Worm (Caenorhabditis elegans) whole organism, young adult: ENCODE results near the gene gmap-3.

ENCODE experiments used
- F10E7.11 ChIP-seq: sonication (generic microtip); optimal IDR thresholded peaks from 2 replicates; lab custom pipeline; 2017; ENCODE audit warnings: mild to moderate bottlenecking, missing genetic modification characterization, moderate library complexity, missing compliant biosample characterization
- F49E8.2 ChIP-seq: sonication (generic microtip); optimal IDR thresholded peaks from 3 replicates; lab custom pipeline; 2017; ENCODE audit warnings: missing genetic modification characterization, mild to moderate bottlenecking, missing compliant biosample characterization, antibody characterized with exemption, moderate library complexity; ENCODE audit not compliant: insufficient read depth
- F55B11.4 ChIP-seq: sonication (generic microtip); optimal IDR thresholded peaks from 2 replicates; lab custom pipeline; 2016; ENCODE audit warnings: missing compliant biosample characterization, missing genetic modification characterization, borderline replicate concordance; ENCODE audit not compliant: insufficient read depth
- F57A8.1 ChIP-seq: fragments of 200-800 bp; sonication (Bioruptor generic); optimal IDR thresholded peaks from 2 replicates; lab custom pipeline; 2018; ENCODE audit warnings: mild to moderate bottlenecking, missing genetic modification characterization, moderate library complexity, missing compliant biosample characterization
- K11D2.4 ChIP-seq: fragments of 200-800 bp; sonication (Bioruptor generic); IDR thresholded peaks from 2 replicates; pipeline ENCODE4 v1.3.6; 2022; ENCODE audit warnings: missing genetic modification reagents, missing genetic modification characterization, missing compliant biosample characterization
- Y53F4B.3 ChIP-seq: fragments of 200-800 bp; sonication (Bioruptor generic); IDR thresholded peaks from 2 replicates; pipeline ENCODE4 v1.3.6; 2022; ENCODE audit warnings: missing genetic modification reagents, missing genetic modification characterization, missing compliant biosample characterization
- Y53G8AR.9 ChIP-seq: fragments of 200-800 bp; sonication (Bioruptor generic); conservative IDR thresholded peaks from 2 replicates; pipeline ENCODE4 v1.3.6; 2022; ENCODE audit warnings: missing genetic modification reagents, missing genetic modification characterization, missing compliant biosample characterization
- Y95B8A.8 ChIP-seq: fragments of 200-800 bp; sonication (Bioruptor generic); IDR thresholded peaks from 2 replicates; pipeline ENCODE4 v1.3.6; 2022; ENCODE audit warnings: missing genetic modification reagents, missing genetic modification characterization, missing compliant biosample characterization
- ZK185.1 ChIP-seq: sonication (generic microtip); optimal IDR thresholded peaks from 2 replicates; lab custom pipeline; 2016; ENCODE audit warnings: mild to moderate bottlenecking, missing genetic modification characterization, missing compliant biosample characterization; ENCODE audit not compliant: poor library complexity, severe bottlenecking
- ama-1 ChIP-seq, 3 experiments: fragments of 150-350 bp in 1 of 3; sonication (generic microtip) in 2 of 3; optimal IDR thresholded peaks; 2 replicates each; lab custom pipeline; 2014 to 2018; ENCODE audit warnings: missing biosample characterization in 2 of 3, missing genetic modification characterization in 2 of 3, missing genetic modification reagents in 2 of 3
- attf-3 ChIP-seq: fragments of 200-800 bp; sonication (Bioruptor generic); conservative IDR thresholded peaks from 2 replicates; pipeline ENCODE4 v1.3.6; 2022; ENCODE audit warnings: missing genetic modification reagents, missing genetic modification characterization, missing compliant biosample characterization
- attf-5 ChIP-seq: fragments of 200-800 bp; sonication (Bioruptor generic); optimal IDR thresholded peaks from 2 replicates; lab custom pipeline; 2018; ENCODE audit warnings: mild to moderate bottlenecking, missing genetic modification characterization, missing compliant biosample characterization
- attf-6 ChIP-seq: fragments of 200-800 bp; sonication (Bioruptor generic); IDR thresholded peaks from 2 replicates; pipeline ENCODE4 v1.3.6; 2022; ENCODE audit warnings: missing genetic modification reagents, missing genetic modification characterization, missing compliant biosample characterization
- bed-1 ChIP-seq: fragments of 200-800 bp; sonication (Bioruptor generic); IDR thresholded peaks from 2 replicates; pipeline ENCODE4 v1.3.6; 2022; ENCODE audit warnings: missing genetic modification reagents, missing genetic modification characterization, missing compliant biosample characterization
- bed-2 ChIP-seq: fragments of 200-800 bp; sonication (Bioruptor generic); IDR thresholded peaks from 2 replicates; pipeline ENCODE4 v1.3.6; 2022; ENCODE audit warnings: missing genetic modification reagents, missing genetic modification characterization, missing compliant biosample characterization
- ceh-100 ChIP-seq: fragments of 200-800 bp; sonication (Bioruptor generic); IDR thresholded peaks from 2 replicates; pipeline ENCODE4 v1.3.6; 2022; ENCODE audit warnings: missing genetic modification reagents, missing genetic modification characterization, missing compliant biosample characterization
- ceh-27 ChIP-seq: fragments of 200-800 bp; sonication (Bioruptor generic); optimal IDR thresholded peaks from 2 replicates; lab custom pipeline; 2018; ENCODE audit warnings: mild to moderate bottlenecking, missing genetic modification characterization, moderate library complexity, missing compliant biosample characterization
- ceh-40 ChIP-seq: fragments of 200-800 bp; sonication (Bioruptor generic); IDR thresholded peaks from 2 replicates; pipeline ENCODE4 v1.3.6; 2022; ENCODE audit warnings: missing genetic modification characterization, missing compliant biosample characterization
- die-1 ChIP-seq: sonication (generic microtip); optimal IDR thresholded peaks from 2 replicates; lab custom pipeline; 2016; ENCODE audit warnings: missing genotype, mild to moderate bottlenecking, missing genetic modification characterization, missing compliant biosample characterization
- fkh-3 ChIP-seq: sonication (generic microtip); optimal IDR thresholded peaks from 2 replicates; lab custom pipeline; 2016; ENCODE audit warnings: mild to moderate bottlenecking, missing genetic modification characterization, missing compliant biosample characterization
- him-1 ChIP-seq: sonication (generic microtip); optimal IDR thresholded peaks from 2 replicates; lab custom pipeline; 2016; ENCODE audit warnings: missing genotype, missing genetic modification reagents, missing genetic modification characterization, missing compliant biosample characterization
- hlh-26 ChIP-seq: fragments of 200-800 bp; sonication (Bioruptor generic); conservative IDR thresholded peaks from 2 replicates; pipeline ENCODE4 v1.3.6; 2022; ENCODE audit warnings: missing genetic modification reagents, missing genetic modification characterization, missing compliant biosample characterization
- hmg-1.2 ChIP-seq: fragments of 200-800 bp; sonication (Bioruptor generic); IDR thresholded peaks from 2 replicates; pipeline ENCODE4 v1.3.6; 2022; ENCODE audit warnings: missing genetic modification reagents, missing genetic modification characterization, missing compliant biosample characterization
- lin-54 ChIP-seq: fragments of 200-800 bp; sonication (Bioruptor generic); optimal IDR thresholded peaks from 2 replicates; lab custom pipeline; 2018; ENCODE audit warnings: mild to moderate bottlenecking, missing genetic modification characterization, missing compliant biosample characterization
- lir-1 ChIP-seq: fragments of 200-800 bp; sonication (Bioruptor generic); conservative IDR thresholded peaks from 2 replicates; pipeline ENCODE4 v1.3.6; 2022; ENCODE audit warnings: missing genetic modification reagents, missing genetic modification characterization, missing compliant biosample characterization
- mcd-1 ChIP-seq: fragments of 200-800 bp; sonication (Bioruptor generic); IDR thresholded peaks from 2 replicates; pipeline ENCODE4 v1.3.6; 2022; ENCODE audit warnings: missing genetic modification reagents, missing genetic modification characterization, missing compliant biosample characterization
- mes-4 ChIP-seq: sonication (generic microtip); optimal IDR thresholded peaks from 2 replicates; lab custom pipeline; 2016; ENCODE audit warnings: missing genotype, missing genetic modification characterization, missing compliant biosample characterization
- mxl-1 ChIP-seq: sonication (generic microtip); optimal IDR thresholded peaks from 2 replicates; lab custom pipeline; 2016; ENCODE audit warnings: missing genetic modification characterization, missing compliant biosample characterization
- nfya-2 ChIP-seq: fragments of 200-800 bp; sonication (Bioruptor generic); IDR thresholded peaks from 2 replicates; pipeline ENCODE4 v1.3.6; 2022; ENCODE audit warnings: missing genetic modification reagents, missing genetic modification characterization, missing compliant biosample characterization
- nhr-120 ChIP-seq: fragments of 200-800 bp; sonication (Bioruptor generic); IDR thresholded peaks from 2 replicates; pipeline ENCODE4 v1.3.6; 2022; ENCODE audit warnings: missing genetic modification characterization, missing compliant biosample characterization
- nhr-179 ChIP-seq: sonication (generic microtip); optimal IDR thresholded peaks from 2 replicates; lab custom pipeline; 2016; ENCODE audit warnings: mild to moderate bottlenecking, missing genetic modification characterization, missing compliant biosample characterization
- somi-1 ChIP-seq: fragments of 200-800 bp; sonication (Bioruptor generic); optimal IDR thresholded peaks from 2 replicates; lab custom pipeline; 2018; ENCODE audit warnings: mild to moderate bottlenecking, missing genetic modification characterization, missing compliant biosample characterization
- sptf-2 ChIP-seq: fragments of 200-800 bp; sonication (Bioruptor generic); optimal IDR thresholded peaks from 2 replicates; lab custom pipeline; 2018; ENCODE audit warnings: mild to moderate bottlenecking, missing genetic modification characterization, missing compliant biosample characterization
- tlf-1 ChIP-seq: fragments of 200-800 bp; sonication (Bioruptor generic); optimal IDR thresholded peaks from 2 replicates; lab custom pipeline; 2018; ENCODE audit warnings: mild to moderate bottlenecking, missing genetic modification characterization, missing compliant biosample characterization
- unc-130 ChIP-seq: sonication (generic microtip); optimal IDR thresholded peaks from 2 replicates; lab custom pipeline; 2016; ENCODE audit warnings: missing genetic modification reagents, missing genetic modification characterization, missing compliant biosample characterization
- xnd-1 ChIP-seq: sonication (generic microtip); optimal IDR thresholded peaks from 2 replicates; lab custom pipeline; 2016; ENCODE audit warnings: missing genotype, missing genetic modification reagents, missing genetic modification characterization, missing compliant biosample characterization
- zim-3 ChIP-seq: sonication (generic microtip); optimal IDR thresholded peaks from 2 replicates; lab custom pipeline; 2017; ENCODE audit warnings: mild to moderate bottlenecking, missing genetic modification characterization, moderate library complexity, missing compliant biosample characterization
- ztf-26 ChIP-seq: sonication (generic microtip); optimal IDR thresholded peaks from 2 replicates; lab custom pipeline; 2017; ENCODE audit warnings: missing genetic modification characterization, missing compliant biosample characterization

Gene gmap-3

ce11 chrX:12928753-12929152, 12.0 kb downstream of the gmap-3 start:
- no peak for TF ChIP-seq bed-1 (GFP tag; lab: Robert Waterston, UW)
- no peak for TF ChIP-seq Y53G8AR.9 (GFP tag; lab: Robert Waterston, UW)
- TF ChIP-seq Y95B8A.8 (GFP tag; lab: Robert Waterston, UW), result no peak
- TF ChIP-seq tlf-1 (GFP tag; lab: Kevin White, UChicago), result no peak
- TF ChIP-seq F55B11.4 (tag; lab: Kevin White, UChicago), result no peak
- TF ChIP-seq sptf-2 (GFP tag; lab: Kevin White, UChicago), result no peak
- TF ChIP-seq nfya-2, result no peak
- no peak for TF ChIP-seq nhr-120 (GFP tag; lab: Robert Waterston, UW)
- no peak for TF ChIP-seq attf-6 (GFP tag; lab: Robert Waterston, UW)
- no peak for TF ChIP-seq ceh-100 (GFP tag; lab: Robert Waterston, UW)
- no peak for TF ChIP-seq lin-54 (GFP tag; lab: Kevin White, UChicago)
- no peak for TF ChIP-seq bed-2 (GFP tag; lab: Robert Waterston, UW)
- TF ChIP-seq ceh-40 (GFP tag; lab: Robert Waterston, UW), result no peak
- no peak for TF ChIP-seq Y53F4B.3 (GFP tag; lab: Robert Waterston, UW)
- no peak for TF ChIP-seq unc-130
- no peak for TF ChIP-seq mxl-1 (tag; lab: Kevin White, UChicago)
- no peak for TF ChIP-seq somi-1
- TF ChIP-seq lir-1 (GFP tag; lab: Robert Waterston, UW), result no peak
- no peak for TF ChIP-seq ztf-26
- TF ChIP-seq, all 124 proteins: peak for 0

- TF ChIP-seq F10E7.11 (tag; lab: Kevin White, UChicago) (no peak), ama-1 (optimal IDR thresholded peaks at IDR 0.05; lab: Kevin White, UChicago) (no peak), ama-1 (GFP tag; optimal IDR thresholded peaks at IDR 0.05; lab: Kevin White, UChicago) (no peak), Y53F4B.3 (GFP tag; lab: Robert Waterston, UW) (no peak), him-1 (tag; lab: Kevin White, UChicago) (no peak), nhr-179 (tag; lab: Kevin White, UChicago) (no peak), ZK185.1 (tag; lab: Kevin White, UChicago) (no peak), F57A8.1 (GFP tag; lab: Kevin White, UChicago) (no peak), K11D2.4 (GFP tag; lab: Robert Waterston, UW) (no peak), mes-4 (tag; lab: Kevin White, UChicago) (no peak), mxl-1 (tag; lab: Kevin White, UChicago) (no peak), Y95B8A.8 (GFP tag; lab: Robert Waterston, UW) (no peak), mcd-1 (GFP tag; lab: Robert Waterston, UW) (no peak), hlh-26 (GFP tag; lab: Robert Waterston, UW) (no peak)
Measured at ce11 chrX:12926998-12927397, 13.8 kb downstream of the gmap-3 start.

DNA sequence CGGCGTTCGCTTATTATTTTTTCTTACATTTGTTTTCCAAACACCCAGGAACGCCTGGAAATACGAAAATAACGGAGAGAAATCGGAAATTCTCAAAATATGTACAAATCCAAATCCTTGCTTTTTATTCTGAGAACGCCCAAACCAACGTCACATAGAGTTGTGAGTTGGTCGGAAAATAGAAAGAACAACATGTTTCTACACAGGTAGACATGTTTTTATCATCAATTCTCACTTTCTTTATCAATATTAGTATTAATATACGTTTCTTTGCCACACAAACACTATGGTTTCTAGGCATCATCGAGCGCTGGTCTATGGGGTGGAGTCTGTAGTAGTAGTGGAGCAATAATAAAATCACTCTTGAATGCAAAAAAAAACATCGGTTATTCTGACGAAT, 22.3 kb downstream of the gmap-3 start:
- TF ChIP-seq fkh-3 (tag; lab: Kevin White, UChicago), result no peak
- no peak for TF ChIP-seq zim-3 (tag; lab: Kevin White, UChicago)
- no peak for TF ChIP-seq ceh-27
- no peak for TF ChIP-seq xnd-1

ce11 chrX:12916418-12916817, 24.3 kb downstream of the gmap-3 start:
- TF ChIP-seq F49E8.2 (tag; lab: Kevin White, UChicago) (no peak), attf-5 (no peak), die-1 (tag; lab: Kevin White, UChicago) (no peak), hmg-1.2 (GFP tag; lab: Robert Waterston, UW) (no peak), hlh-26 (GFP tag; lab: Robert Waterston, UW) (no peak), attf-3 (GFP tag; lab: Robert Waterston, UW) (no peak)
